Worm (Caenorhabditis elegans) whole organism, young adult: ENCODE measurements around the gene ndc-80.

ENCODE experiments used
- B0019.2 ChIP-seq: fragments of 200-800 bp; sonication (Bioruptor generic); conservative IDR thresholded peaks from 2 replicates; pipeline ENCODE4 v1.3.6; 2022; ENCODE audit warnings: missing genetic modification reagents, missing genetic modification characterization, missing compliant biosample characterization
- D2030.7 ChIP-seq: fragments of 200-800 bp; sonication (Bioruptor generic); IDR thresholded peaks from 2 replicates; pipeline ENCODE4 v1.3.6; 2022; ENCODE audit warnings: missing genetic modification reagents, missing genetic modification characterization, missing compliant biosample characterization
- F10E7.11 ChIP-seq: sonication (generic microtip); optimal IDR thresholded peaks from 2 replicates; lab custom pipeline; 2017; ENCODE audit warnings: mild to moderate bottlenecking, missing genetic modification characterization, moderate library complexity, missing compliant biosample characterization
- F23B12.7 ChIP-seq: sonication (generic microtip); optimal IDR thresholded peaks from 2 replicates; lab custom pipeline; 2017; ENCODE audit warnings: missing genetic modification characterization, mild to moderate bottlenecking, missing compliant biosample characterization, antibody characterized with exemption, moderate library complexity; ENCODE audit not compliant: insufficient read depth
- F33H1.4 ChIP-seq: fragments of 200-800 bp; sonication (Bioruptor generic); IDR thresholded peaks from 2 replicates; pipeline ENCODE4 v1.3.6; 2022; ENCODE audit warnings: missing genetic modification reagents, missing genetic modification characterization, missing compliant biosample characterization
- F37B4.10 ChIP-seq: fragments of 200-800 bp; sonication (Bioruptor generic); IDR thresholded peaks from 2 replicates; pipeline ENCODE4 v1.3.6; 2022; ENCODE audit warnings: missing genetic modification characterization, missing compliant biosample characterization
- F39B2.1 ChIP-seq: fragments of 200-800 bp; sonication (Bioruptor generic); IDR thresholded peaks from 2 replicates; pipeline ENCODE4 v1.3.6; 2022; ENCODE audit warnings: missing genetic modification reagents, missing genetic modification characterization, missing compliant biosample characterization
- F52B5.7 ChIP-seq: sonication (generic microtip); optimal IDR thresholded peaks from 2 replicates; lab custom pipeline; 2016; ENCODE audit warnings: mild to moderate bottlenecking, missing genetic modification characterization, missing compliant biosample characterization
- F57C9.4 ChIP-seq: sonication (generic microtip); optimal IDR thresholded peaks from 2 replicates; lab custom pipeline; 2017; ENCODE audit warnings: mild to moderate bottlenecking, missing genetic modification characterization, missing compliant biosample characterization
- Y95B8A.8 ChIP-seq: fragments of 200-800 bp; sonication (Bioruptor generic); IDR thresholded peaks from 2 replicates; pipeline ENCODE4 v1.3.6; 2022; ENCODE audit warnings: missing genetic modification reagents, missing genetic modification characterization, missing compliant biosample characterization
- attf-3 ChIP-seq: fragments of 200-800 bp; sonication (Bioruptor generic); conservative IDR thresholded peaks from 2 replicates; pipeline ENCODE4 v1.3.6; 2022; ENCODE audit warnings: missing genetic modification reagents, missing genetic modification characterization, missing compliant biosample characterization
- ceh-100 ChIP-seq: fragments of 200-800 bp; sonication (Bioruptor generic); IDR thresholded peaks from 2 replicates; pipeline ENCODE4 v1.3.6; 2022; ENCODE audit warnings: missing genetic modification reagents, missing genetic modification characterization, missing compliant biosample characterization
- ceh-58 ChIP-seq: fragments of 200-800 bp; sonication (Bioruptor generic); IDR thresholded peaks from 2 replicates; pipeline ENCODE4 v1.3.6; 2022; ENCODE audit warnings: missing genetic modification characterization, missing compliant biosample characterization
- ceh-79 ChIP-seq: sonication (generic microtip); optimal IDR thresholded peaks from 2 replicates; lab custom pipeline; 2017; ENCODE audit warnings: mild to moderate bottlenecking, missing genetic modification characterization, missing compliant biosample characterization
- ceh-91 ChIP-seq: fragments of 200-800 bp; sonication (Bioruptor generic); IDR thresholded peaks from 2 replicates; pipeline ENCODE4 v1.3.6; 2022; ENCODE audit warnings: missing genetic modification reagents, missing genetic modification characterization, missing compliant biosample characterization
- chd-7 ChIP-seq: sonication (generic microtip); optimal IDR thresholded peaks from 2 replicates; lab custom pipeline; 2016; ENCODE audit warnings: mild to moderate bottlenecking, missing genetic modification characterization, moderate library complexity, missing compliant biosample characterization
- dpff-1 ChIP-seq: sonication (generic microtip); optimal IDR thresholded peaks from 2 replicates; lab custom pipeline; 2017; ENCODE audit warnings: mild to moderate bottlenecking, missing genetic modification characterization, missing compliant biosample characterization
- dpl-1 ChIP-seq: fragments of 150-350 bp; optimal IDR thresholded peaks from 2 replicates; lab custom pipeline; 2014; ENCODE audit warnings: missing biosample characterization, missing genetic modification reagents, missing genetic modification characterization
- gei-17 ChIP-seq: fragments of 200-800 bp; sonication (Bioruptor generic); optimal IDR thresholded peaks from 2 replicates; lab custom pipeline; 2018; ENCODE audit warnings: mild to moderate bottlenecking, missing genetic modification characterization, missing compliant biosample characterization
- hlh-26 ChIP-seq: fragments of 200-800 bp; sonication (Bioruptor generic); conservative IDR thresholded peaks from 2 replicates; pipeline ENCODE4 v1.3.6; 2022; ENCODE audit warnings: missing genetic modification reagents, missing genetic modification characterization, missing compliant biosample characterization
- hmg-1.2 ChIP-seq: fragments of 200-800 bp; sonication (Bioruptor generic); IDR thresholded peaks from 2 replicates; pipeline ENCODE4 v1.3.6; 2022; ENCODE audit warnings: missing genetic modification reagents, missing genetic modification characterization, missing compliant biosample characterization
- lin-26 ChIP-seq: fragments of 200-800 bp; sonication (Bioruptor generic); IDR thresholded peaks from 2 replicates; pipeline ENCODE4 v1.3.6; 2022; ENCODE audit warnings: missing genetic modification reagents, missing genetic modification characterization, missing compliant biosample characterization
- lin-35 ChIP-seq, 3 experiments: fragments of 150-350 bp in 2 of 3; sonication (generic microtip) in 1 of 3; optimal IDR thresholded peaks; 2 replicates each; lab custom pipeline; 2014 to 2018; ENCODE audit warnings: missing biosample characterization in 3 of 3, missing genetic modification characterization in 3 of 3, missing genetic modification reagents in 3 of 3
- lin-54 ChIP-seq: fragments of 200-800 bp; sonication (Bioruptor generic); optimal IDR thresholded peaks from 2 replicates; lab custom pipeline; 2018; ENCODE audit warnings: mild to moderate bottlenecking, missing genetic modification characterization, missing compliant biosample characterization
- lsl-1 ChIP-seq: fragments of 200-800 bp; sonication (Bioruptor generic); optimal IDR thresholded peaks from 2 replicates; lab custom pipeline; 2018; ENCODE audit warnings: mild to moderate bottlenecking, missing genetic modification characterization, moderate library complexity, missing compliant biosample characterization
- mes-4 ChIP-seq: sonication (generic microtip); optimal IDR thresholded peaks from 2 replicates; lab custom pipeline; 2016; ENCODE audit warnings: missing genotype, missing genetic modification characterization, missing compliant biosample characterization
- nfya-2 ChIP-seq: fragments of 200-800 bp; sonication (Bioruptor generic); IDR thresholded peaks from 2 replicates; pipeline ENCODE4 v1.3.6; 2022; ENCODE audit warnings: missing genetic modification reagents, missing genetic modification characterization, missing compliant biosample characterization
- nhr-80 ChIP-seq: sonication (generic microtip); optimal IDR thresholded peaks from 2 replicates; lab custom pipeline; 2016; ENCODE audit warnings: missing genetic modification characterization, missing compliant biosample characterization
- pbrm-1 ChIP-seq: fragments of 200-800 bp; sonication (Bioruptor generic); IDR thresholded peaks from 2 replicates; pipeline ENCODE4 v1.3.6; 2022; ENCODE audit warnings: missing genetic modification reagents, missing genetic modification characterization, missing compliant biosample characterization
- pha-4 ChIP-seq: fragments of 150-350 bp; sonication (generic microtip); optimal IDR thresholded peaks from 2 replicates; lab custom pipeline; 2014; ENCODE audit warnings: missing biosample characterization, missing genetic modification reagents, missing genetic modification characterization
- repo-1 ChIP-seq: sonication (generic microtip); optimal IDR thresholded peaks from 2 replicates; lab custom pipeline; 2017; ENCODE audit warnings: mild to moderate bottlenecking, missing genetic modification characterization, missing compliant biosample characterization
- rpc-1 ChIP-seq, 2 experiments: fragments of 150-350 bp in 1 of 2; sonication (generic microtip) in 1 of 2; optimal IDR thresholded peaks; 2 replicates each; lab custom pipeline; 2014 to 2018; ENCODE audit warnings: missing biosample characterization in 1 of 2, missing genetic modification characterization in 1 of 2, missing genetic modification reagents in 1 of 2, missing genotype in 1 of 2
- tbp1 ChIP-seq: fragments of 200-800 bp; sonication (Bioruptor generic); optimal IDR thresholded peaks from 2 replicates; lab custom pipeline; 2018; ENCODE audit warnings: mild to moderate bottlenecking, missing genetic modification characterization, missing compliant biosample characterization
- unc-130 ChIP-seq: sonication (generic microtip); optimal IDR thresholded peaks from 2 replicates; lab custom pipeline; 2016; ENCODE audit warnings: missing genetic modification reagents, missing genetic modification characterization, missing compliant biosample characterization
- zfh-2 ChIP-seq: fragments of 200-800 bp; sonication (Bioruptor generic); conservative IDR thresholded peaks from 2 replicates; pipeline ENCODE4 v1.3.6; 2022; ENCODE audit warnings: missing genetic modification reagents, missing genetic modification characterization, missing compliant biosample characterization
- ztf-26 ChIP-seq: sonication (generic microtip); optimal IDR thresholded peaks from 2 replicates; lab custom pipeline; 2017; ENCODE audit warnings: missing genetic modification characterization, missing compliant biosample characterization

ndc-80 gene

DNA sequence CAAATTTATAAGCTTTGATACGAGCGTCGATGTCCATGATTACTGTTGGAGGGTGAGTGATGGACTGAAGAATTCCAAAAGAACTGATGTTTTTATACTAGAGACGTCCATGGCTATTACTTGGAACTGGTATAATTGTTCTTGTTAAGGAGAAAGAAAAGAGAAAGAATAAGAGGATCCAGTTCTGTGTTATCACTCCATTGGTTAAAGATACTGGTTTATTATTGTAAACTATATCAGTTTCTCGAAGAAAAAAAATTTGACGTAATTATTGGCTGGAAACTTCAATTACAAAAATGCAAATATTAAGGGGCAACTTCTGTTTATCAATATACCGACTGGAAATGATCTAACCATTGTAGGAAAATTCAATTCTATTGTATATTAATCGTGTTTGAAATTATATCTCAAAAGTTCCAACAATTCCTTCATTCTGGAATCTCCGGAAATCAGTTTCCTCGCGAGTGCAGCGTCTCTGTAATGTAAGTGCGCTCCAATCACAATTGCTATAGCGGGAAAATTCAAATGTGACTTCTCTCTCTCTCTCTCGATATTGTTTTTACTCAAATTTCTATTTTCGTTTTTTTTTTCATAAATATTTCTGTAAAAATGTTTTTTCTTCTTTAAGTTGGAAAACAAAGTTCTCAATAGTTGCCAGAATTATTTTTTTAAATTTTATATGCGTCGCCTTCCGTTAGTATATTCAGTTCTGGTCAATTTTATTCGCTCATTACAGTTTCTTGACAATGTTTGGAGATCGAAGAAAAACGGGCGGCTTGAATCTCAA lies at the start of gene ndc-80, which contains the start of gene col-2 (continued):
- TF ChIP-seq F10E7.11, result no peak
- TF ChIP-seq hlh-26 (GFP tag; lab: Robert Waterston, UW), result no peak
- TF ChIP-seq chd-7 (tag; lab: Kevin White, UChicago), result no peak
- TF ChIP-seq ceh-100 (GFP tag; lab: Robert Waterston, UW), result peak; percentile 95
- TF ChIP-seq F39B2.1, result no peak
- no peak for TF ChIP-seq rpc-1 (optimal IDR thresholded peaks at IDR 0.05; lab: Kevin White, UChicago)
- no peak for TF ChIP-seq rpc-1 (tag; optimal IDR thresholded peaks at IDR 0.05; lab: Kevin White, UChicago)
- peak; percentile 38; the same call in 1 of the 2 replicates for TF ChIP-seq hmg-1.2 (GFP tag; lab: Robert Waterston, UW)
- TF ChIP-seq tbp1 (GFP tag; lab: Kevin White, UChicago), result peak; percentile 23
- no peak for TF ChIP-seq dpff-1
- TF ChIP-seq lin-54 (GFP tag; lab: Kevin White, UChicago), result peak; percentile 78
- no peak for TF ChIP-seq Y95B8A.8 (GFP tag; lab: Robert Waterston, UW)
- TF ChIP-seq lsl-1 (GFP tag; lab: Kevin White, UChicago), result peak; percentile 44
- no peak for TF ChIP-seq ceh-58 (GFP tag; lab: Robert Waterston, UW)
- TF ChIP-seq F33H1.4 (GFP tag; lab: Robert Waterston, UW), result no peak
- TF ChIP-seq nfya-2 (GFP tag; lab: Robert Waterston, UW), result no peak
- no peak for TF ChIP-seq F37B4.10 (GFP tag; lab: Robert Waterston, UW)
- TF ChIP-seq lin-26 (GFP tag; lab: Robert Waterston, UW), result no peak
- no peak for TF ChIP-seq ztf-26 (tag; lab: Kevin White, UChicago)
- TF ChIP-seq pbrm-1 (GFP tag; lab: Robert Waterston, UW), result no peak
- TF ChIP-seq zfh-2 (GFP tag; lab: Robert Waterston, UW), result no peak
- TF ChIP-seq unc-130 (GFP tag; lab: Kevin White, UChicago), result peak; percentile 17
- no peak for TF ChIP-seq F52B5.7 (tag; lab: Kevin White, UChicago)
- no peak for TF ChIP-seq ceh-91 (GFP tag; lab: Robert Waterston, UW)
- peak; percentile 91 for TF ChIP-seq F23B12.7 (tag; lab: Kevin White, UChicago)

DNA sequence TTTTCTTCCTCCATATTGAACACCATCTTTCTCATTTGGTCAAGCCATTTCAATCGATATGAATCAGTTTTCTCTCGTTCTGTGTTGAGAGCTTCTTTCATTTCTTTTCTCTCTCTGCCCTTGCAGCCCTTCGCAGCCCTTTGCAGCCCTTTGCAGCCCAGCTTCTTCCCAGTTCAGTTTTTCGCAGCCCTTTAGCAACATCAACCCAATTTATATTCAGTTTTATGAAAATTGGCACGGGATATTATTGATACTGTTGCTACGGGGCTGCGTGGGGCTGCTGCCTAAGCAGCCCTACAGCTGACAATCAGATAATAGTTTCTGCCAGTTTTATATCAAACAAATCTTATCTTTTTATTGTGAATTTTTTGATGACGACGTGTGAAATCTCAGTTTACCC lies 49.0 kb upstream of the ndc-80 start, which contains the start of gene F44D12.10:
F44D12.10 (minus strand) TSS at position 101 of the 400 bp plus-strand sequence.
- TF ChIP-seq F23B12.7 (tag; lab: Kevin White, UChicago) (no peak), attf-3 (GFP tag; lab: Robert Waterston, UW) (no peak), F57C9.4 (tag; lab: Kevin White, UChicago) (no peak), D2030.7 (GFP tag; lab: Robert Waterston, UW) (no peak), mes-4 (tag; lab: Kevin White, UChicago) (no peak), repo-1 (tag; lab: Kevin White, UChicago) (no peak), dpl-1 (GFP tag; lab: Kevin White, UChicago) (no peak), lin-35 (GFP tag; optimal IDR thresholded peaks at IDR 0.05; lab: Kevin White, UChicago) (no peak), pha-4 (tag; lab: Kevin White, UChicago) (no peak), nhr-80 (no peak), B0019.2 (no peak), ceh-79 (no peak), gei-17 (GFP tag; lab: Kevin White, UChicago) (no peak)
